Worm (Caenorhabditis elegans) whole organism, mixed stage, embryonic: ENCODE data around the gene F59B10.4.

Experiments used
- M03D4.4 ChIP-seq: sonication (generic microtip); optimal IDR thresholded peaks from 2 replicates; lab custom pipeline; 2017; ENCODE audit warnings: mild to moderate bottlenecking, missing genetic modification characterization, missing compliant biosample characterization
- blmp-1 ChIP-seq: fragments of 150-350 bp; optimal IDR thresholded peaks from 2 replicates; lab custom pipeline; 2014; ENCODE audit warnings: missing biosample characterization, missing genetic modification characterization
- snpc-4 ChIP-seq: fragments of 150-350 bp; optimal IDR thresholded peaks from 2 replicates; lab custom pipeline; 2014; ENCODE audit warnings: missing biosample characterization, missing genetic modification characterization

ce11 chrII:10548778-10549671, 30.1 kb upstream of the F59B10.4 start:
- TF ChIP-seq snpc-4 (tag; lab: Kevin White, UChicago) = no peak
- TF ChIP-seq M03D4.4 (tag; lab: Kevin White, UChicago) = no peak
- TF ChIP-seq blmp-1 (tag; lab: Kevin White, UChicago) = no peak
